Worm (Caenorhabditis elegans): ENCODE data around the gene F54D10.7.

The F54D10.7 gene

DNA sequence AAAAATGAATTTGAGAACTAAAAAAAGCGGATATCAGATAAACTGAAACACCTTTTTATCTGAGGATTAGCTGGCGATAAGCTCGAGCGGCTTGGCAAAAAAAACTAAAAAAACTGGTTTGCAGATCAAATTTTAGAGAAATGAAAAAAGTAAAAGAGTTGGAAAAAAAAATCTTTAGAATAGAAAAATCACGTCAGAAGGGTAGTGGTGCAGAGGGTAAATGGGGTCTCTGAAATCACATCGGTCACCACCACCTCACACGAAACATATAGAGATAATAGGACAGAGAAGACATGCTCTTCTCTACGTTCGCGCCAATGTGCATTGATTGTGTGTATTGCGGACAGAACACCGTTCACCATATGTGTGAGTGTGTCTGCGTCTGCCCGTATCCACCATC, 39.9 kb downstream of the F54D10.7 start:
- no peak for TF ChIP-seq sma-9 (GFP tag; optimal IDR thresholded peaks at IDR 0.05)
- TF ChIP-seq sma-9 (tag; optimal IDR thresholded peaks at IDR 0.05): no peak
- no peak for TF ChIP-seq nhr-23 (tag; optimal IDR thresholded peaks at IDR 0.05)
- TF ChIP-seq mbf-1 (tag; optimal IDR thresholded peaks at IDR 0.05): no peak
- TF ChIP-seq peb-1 (tag; optimal IDR thresholded peaks at IDR 0.05): no peak
- no peak for TF ChIP-seq sem-4 (tag; optimal IDR thresholded peaks at IDR 0.05)
- no peak for TF ChIP-seq mdl-1 (tag; optimal IDR thresholded peaks at IDR 0.05)
- TF ChIP-seq nhr-25 (tag; optimal IDR thresholded peaks at IDR 0.05): no peak
- TF ChIP-seq F13H6.1 (tag; optimal IDR thresholded peaks at IDR 0.05): no peak
- no peak for TF ChIP-seq elt-1 (tag; optimal IDR thresholded peaks at IDR 0.05)
- no peak for TF ChIP-seq unc-55 (GFP tag; optimal IDR thresholded peaks at IDR 0.05)
- TF ChIP-seq elt-3 (tag; optimal IDR thresholded peaks at IDR 0.05): no peak
- TF ChIP-seq nhr-12 (tag; optimal IDR thresholded peaks at IDR 0.05): no peak
- no peak for TF ChIP-seq blmp-1 (tag; optimal IDR thresholded peaks at IDR 0.05; ENCODE audit: insufficient read depth)
- TF ChIP-seq unc-62 (GFP tag; optimal IDR thresholded peaks at IDR 0.05): no peak
- TF ChIP-seq nhr-11 (tag; optimal IDR thresholded peaks at IDR 0.05): no peak
- no peak for TF ChIP-seq lin-39 (tag; optimal IDR thresholded peaks at IDR 0.05)
- TF ChIP-seq ceh-82 (tag; optimal IDR thresholded peaks at IDR 0.05): no peak
- TF ChIP-seq nhr-21 (tag; optimal IDR thresholded peaks at IDR 0.05): no peak
- no peak for TF ChIP-seq ztf-4 (tag; optimal IDR thresholded peaks at IDR 0.05)
- TF ChIP-seq mab-5 (tag; optimal IDR thresholded peaks at IDR 0.05): no peak

DNA sequence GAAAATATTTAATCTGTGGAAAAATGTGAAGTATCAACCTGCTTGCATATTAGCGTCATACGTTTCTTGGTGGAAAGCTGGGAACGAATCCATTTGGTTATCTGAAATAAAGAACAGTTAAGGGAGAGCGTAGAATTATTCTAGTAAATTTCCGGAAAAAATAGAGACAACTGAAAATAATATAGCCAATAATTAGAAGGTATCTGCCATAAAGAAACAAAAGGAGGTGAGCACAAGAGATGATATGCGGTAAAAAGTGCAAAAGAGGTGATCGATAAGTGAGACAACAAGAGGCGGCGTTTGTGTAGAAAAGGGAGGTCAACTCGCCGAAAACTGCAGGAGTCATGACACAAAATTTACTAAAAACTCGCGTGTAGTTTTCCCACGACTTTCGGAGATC, 41.6 kb downstream of the F54D10.7 start, which contains the start of gene T24E12.11:
Gene T24E12.11 (minus strand): TSS at position 101 of the 400 bp plus-strand sequence.
- no peak for TF ChIP-seq nhr-10 (tag; optimal IDR thresholded peaks at IDR 0.05)
- no peak for TF ChIP-seq C34F6.9 (tag; optimal IDR thresholded peaks at IDR 0.05)
- TF ChIP-seq nhr-23 (tag; optimal IDR thresholded peaks at IDR 0.05): no peak
- TF ChIP-seq gmeb-1 (tag; optimal IDR thresholded peaks at IDR 0.05): no peak
- TF ChIP-seq elt-1 (tag; optimal IDR thresholded peaks at IDR 0.05): no peak

DNA sequence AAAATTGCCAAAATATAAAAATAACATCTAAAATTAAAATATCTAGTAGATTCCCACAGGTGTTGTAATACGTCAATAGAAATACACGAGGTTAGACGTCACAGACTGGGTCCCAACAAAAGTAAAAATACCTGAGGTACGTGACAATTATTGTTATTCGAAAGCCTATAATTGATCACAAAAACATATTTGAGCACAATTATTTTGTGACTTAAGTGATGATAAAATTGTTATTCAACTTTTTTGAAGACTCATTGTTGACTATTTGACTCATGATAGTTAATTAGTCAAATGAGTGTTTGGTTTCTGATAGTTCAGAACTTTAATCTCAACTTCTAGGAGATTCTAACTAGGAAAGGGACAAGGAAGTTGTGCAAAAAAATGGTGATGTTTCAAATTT, 43.3 kb downstream of the F54D10.7 start:
- TF ChIP-seq unc-39 (tag; optimal IDR thresholded peaks at IDR 0.05) (no peak), ztf-1 (GFP tag; conservative IDR thresholded peaks at IDR 0.05) (no peak), F13H6.1 (tag; optimal IDR thresholded peaks at IDR 0.05) (no peak), ceh-16 (tag; optimal IDR thresholded peaks at IDR 0.05) (no peak), aly-2 (tag; optimal IDR thresholded peaks at IDR 0.05) (no peak), ceh-82 (tag; optimal IDR thresholded peaks at IDR 0.05) (no peak), egl-27 (tag; optimal IDR thresholded peaks at IDR 0.05) (no peak), dmd-4 (tag; optimal IDR thresholded peaks at IDR 0.05) (no peak), lin-39 (tag; optimal IDR thresholded peaks at IDR 0.05) (no peak), elt-3 (tag; optimal IDR thresholded peaks at IDR 0.05) (no peak), snpc-4 (tag; optimal IDR thresholded peaks at IDR 0.05) (no peak), ZK546.5 (tag; optimal IDR thresholded peaks at IDR 0.05) (no peak), peb-1 (tag; optimal IDR thresholded peaks at IDR 0.05) (no peak), nhr-21 (tag; optimal IDR thresholded peaks at IDR 0.05) (no peak)

DNA sequence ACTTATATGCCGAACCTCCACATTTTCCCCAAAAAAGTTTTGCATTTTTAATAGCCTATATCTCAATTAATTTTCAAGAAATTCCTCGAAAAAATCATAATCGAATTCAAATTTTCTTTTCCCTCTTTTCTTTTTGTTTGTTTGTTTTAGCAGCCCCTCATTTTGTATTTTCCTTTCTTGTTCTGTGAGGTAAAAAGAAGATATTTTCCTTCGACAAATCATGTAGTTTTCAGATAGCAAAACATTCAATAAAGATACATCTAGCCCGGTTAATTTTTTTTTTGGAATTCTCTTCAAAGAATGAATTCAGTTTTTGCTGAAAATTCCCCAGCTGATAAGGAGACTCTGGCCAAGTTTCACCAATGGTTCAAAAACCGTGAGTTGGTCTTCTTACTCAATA, 45.4 kb downstream of the F54D10.7 start, which contains the start of gene T24E12.3:
Gene T24E12.3 (plus strand): TSS at position 301 of the 400 bp plus-strand sequence.
- TF ChIP-seq ztf-11 (tag; optimal IDR thresholded peaks at IDR 0.05): no peak
- no peak for TF ChIP-seq R02D3.7 (tag; optimal IDR thresholded peaks at IDR 0.05)
- TF ChIP-seq sem-4 (tag; optimal IDR thresholded peaks at IDR 0.05): no peak
- TF ChIP-seq ama-1 (optimal IDR thresholded peaks at IDR 0.05): no peak

DNA sequence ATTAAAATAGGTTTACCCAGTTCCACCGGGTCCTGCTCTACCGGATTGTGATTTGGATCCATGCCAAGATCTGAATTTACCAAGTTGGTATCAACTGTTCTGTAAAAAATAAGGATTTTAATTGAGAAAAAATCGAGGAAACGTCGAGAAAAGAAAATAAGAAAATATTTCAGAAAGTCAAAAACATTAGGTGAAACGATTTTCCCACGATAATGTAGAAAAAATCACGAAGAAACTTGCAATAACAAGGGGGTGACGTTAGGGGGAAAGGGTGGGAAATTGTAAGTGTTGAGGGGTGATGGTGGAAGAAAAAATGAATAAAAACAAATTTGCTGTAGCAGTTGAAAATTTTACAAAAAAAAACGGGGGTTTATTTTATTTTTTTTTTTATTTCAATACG, 48.0 kb downstream of the F54D10.7 start, which contains the start of gene T24E12.10:
Gene T24E12.10 (minus strand): TSS at position 101 of the 400 bp plus-strand sequence.
- TF ChIP-seq aly-2 (tag; optimal IDR thresholded peaks at IDR 0.05) (no peak), nhr-11 (tag; optimal IDR thresholded peaks at IDR 0.05) (no peak), skn-1 (tag; optimal IDR thresholded peaks at IDR 0.05) (no peak)
